Worm (Caenorhabditis elegans) whole organism, early embryonic: Measurements from ENCODE around the gene hars-1.

Experiments
- ama-1 ChIP-seq: fragments of 150-350 bp; optimal IDR thresholded peaks from 2 replicates; lab custom pipeline; 2014
- ceh-13 ChIP-seq: fragments of 200-800 bp; sonication (Bioruptor generic); optimal IDR thresholded peaks from 2 replicates; lab custom pipeline; 2018; ENCODE audit warnings: mild to moderate bottlenecking, missing genetic modification characterization, missing compliant biosample characterization
- flt-1 ChIP-seq: fragments of 200-800 bp; sonication (Bioruptor generic); IDR thresholded peaks from 2 replicates; pipeline ENCODE4 v1.3.6; 2022; ENCODE audit warnings: missing genetic modification characterization, missing compliant biosample characterization
- scrt-1 ChIP-seq: fragments of 200-800 bp; sonication (Bioruptor generic); IDR thresholded peaks from 2 replicates; pipeline ENCODE4 v1.3.6; 2022; ENCODE audit warnings: missing genetic modification characterization, missing compliant biosample characterization
- tbx-11 ChIP-seq: fragments of 200-800 bp; sonication (Bioruptor generic); IDR thresholded peaks from 2 replicates; pipeline ENCODE4 v1.3.6; 2022; ENCODE audit warnings: missing genetic modification characterization, missing compliant biosample characterization

DNA sequence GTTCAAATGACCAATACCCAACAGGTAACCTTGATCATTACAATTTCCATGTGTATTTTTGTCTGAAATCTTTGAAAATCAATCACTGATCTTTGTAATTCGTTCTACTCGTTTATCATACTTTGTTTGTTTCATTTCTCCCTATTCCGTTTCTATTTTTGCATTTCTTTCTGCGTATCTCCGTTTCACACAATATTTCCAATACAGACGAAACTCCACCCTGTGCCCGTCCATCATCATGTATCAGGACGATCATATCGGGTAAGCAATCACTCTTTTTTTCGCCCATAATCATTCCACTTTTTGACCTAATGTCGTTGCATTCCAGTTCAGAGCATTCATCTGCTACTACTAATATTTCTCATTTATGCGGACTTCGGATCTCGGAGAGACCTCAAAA, 51.0 kb downstream of the hars-1 start, which contains the start of gene pyk-2:
- TF ChIP-seq tbx-11 (no peak), ceh-13 (GFP tag; lab: Kevin White, UChicago) (no peak), flt-1 (GFP tag; lab: Robert Waterston, UW) (no peak), scrt-1 (GFP tag; lab: Robert Waterston, UW) (no peak), ama-1 (lab: Kevin White, UChicago) (no peak)
